Fruit fly (Drosophila melanogaster) whole organism, larva: ENCODE measurements around the gene Traf4.

ENCODE experiments used
- noc ChIP-seq: fragments of 200-800 bp; sonication (Bioruptor generic); optimal IDR thresholded peaks from 3 replicates; lab custom pipeline; 2019; ENCODE audit warnings: missing biosample characterization, mild to moderate bottlenecking, missing genetic modification characterization, moderate library complexity

Gene Traf4

dm6 chr2L:4361438-4361975 is at the start of gene Traf4:
TSS of gene Traf4 (plus strand) at chr2L:4361925.
- TF ChIP-seq noc (tag; lab: Kevin White, UChicago), result no peak

- TF ChIP-seq noc (tag; lab: Kevin White, UChicago), result no peak
These were observed 43.8 kb upstream of the Traf4 start for dm6 chr2L:4317910-4318309.

- TF ChIP-seq noc (tag; lab: Kevin White, UChicago), result no peak
These were observed 37.5 kb upstream of the Traf4 start, which contains the start of gene bdl for dm6 chr2L:4324254-4324653. TSS of gene bdl (plus strand) at chr2L:4324554.

dm6 chr2L:4331779-4332328 is 29.9 kb upstream of the Traf4 start:
- TF ChIP-seq noc (tag; lab: Kevin White, UChicago), result no peak

- TF ChIP-seq noc (tag; lab: Kevin White, UChicago), result no peak
These were observed 29.2 kb upstream of the Traf4 start for dm6 chr2L:4332583-4332961.

dm6 chr2L:4332962-4333757 is 28.6 kb upstream of the Traf4 start:
- TF ChIP-seq noc (tag; lab: Kevin White, UChicago), result peak; percentile 86

dm6 chr2L:4333758-4334114 is 28.0 kb upstream of the Traf4 start, which contains the start of gene Atet:
TSS of gene Atet (plus strand) at chr2L:4333913.
- TF ChIP-seq noc (tag; lab: Kevin White, UChicago), result no peak

- peak; percentile 7 for TF ChIP-seq noc (tag; lab: Kevin White, UChicago)
These were observed 26.7 kb upstream of the Traf4 start for dm6 chr2L:4334971-4335436.

dm6 chr2L:4335979-4336378 is 25.7 kb upstream of the Traf4 start:
- no peak for TF ChIP-seq noc (tag; lab: Kevin White, UChicago)

dm6 chr2L:4339780-4340694 is 21.7 kb upstream of the Traf4 start:
- TF ChIP-seq noc (tag; lab: Kevin White, UChicago), result no peak

- no peak for TF ChIP-seq noc (tag; lab: Kevin White, UChicago)
These were observed 16.1 kb upstream of the Traf4 start for dm6 chr2L:4345569-4346131.

- no peak for TF ChIP-seq noc (tag; lab: Kevin White, UChicago)
These were observed 15.0 kb upstream of the Traf4 start for dm6 chr2L:4346619-4347310.

dm6 chr2L:4348545-4348944 is 13.2 kb upstream of the Traf4 start:
- TF ChIP-seq noc (tag; lab: Kevin White, UChicago), result no peak

- TF ChIP-seq noc (tag; lab: Kevin White, UChicago), result no peak
These were observed 12.0 kb upstream of the Traf4 start for dm6 chr2L:4349677-4350076.
